Fruit fly (Drosophila melanogaster) whole organism, wandering third instar larva: Measurements from ENCODE around the gene CG6785.

Source experiments
- Abd-B ChIP-seq: fragments of >200 bp; optimal IDR thresholded peaks from 2 replicates; lab custom pipeline; 2017; ENCODE audit warnings: missing biosample characterization, missing genetic modification characterization
- CG32264 ChIP-seq: fragments of 200-800 bp; sonication (Bioruptor generic); optimal IDR thresholded peaks from 2 replicates; lab custom pipeline; 2016; ENCODE audit warnings: missing biosample characterization, missing genetic modification characterization
- CG9705 ChIP-seq: fragments of 200-800 bp; sonication (Bioruptor generic); optimal IDR thresholded peaks from 2 replicates; lab custom pipeline; 2018; ENCODE audit warnings: missing biosample characterization, mild to moderate bottlenecking, missing genetic modification characterization
- CrebA ChIP-seq: fragments of 200-800 bp; sonication (Bioruptor generic); optimal IDR thresholded peaks from 2 replicates; lab custom pipeline; 2016; ENCODE audit warnings: missing biosample characterization, mild to moderate bottlenecking, missing genetic modification characterization, borderline replicate concordance
- Dfd ChIP-seq: fragments of >200 bp; optimal IDR thresholded peaks from 2 replicates; lab custom pipeline; 2017; ENCODE audit warnings: missing biosample characterization, missing genetic modification characterization
- Dif ChIP-seq: fragments of 200-275, 200-300 bp; sonication (Bioruptor generic); optimal IDR thresholded peaks from 2 replicates; lab custom pipeline; 2018; ENCODE audit warnings: missing biosample characterization, missing genetic modification characterization; ENCODE audit not compliant: partially characterized antibody
- GATAd ChIP-seq: sonication (Bioruptor generic); optimal IDR thresholded peaks from 2 replicates; lab custom pipeline; 2016; ENCODE audit warnings: missing biosample characterization, missing genetic modification characterization
- HLH106 ChIP-seq: fragments of 200-800 bp; optimal IDR thresholded peaks from 3 replicates; lab custom pipeline; 2019; ENCODE audit warnings: missing biosample characterization, mild to moderate bottlenecking, missing genetic modification characterization, moderate library complexity
- Hnf4 ChIP-seq: fragments of 200-800 bp; sonication (Bioruptor generic); optimal IDR thresholded peaks from 2 replicates; lab custom pipeline; 2016; ENCODE audit warnings: missing biosample characterization, mild to moderate bottlenecking, missing genetic modification characterization
- Hr78 ChIP-seq: fragments of >200 bp; optimal IDR thresholded peaks from 2 replicates; lab custom pipeline; 2017; ENCODE audit warnings: missing biosample characterization, missing genetic modification characterization
- Hr83 ChIP-seq: fragments of 200-300 bp; sonication (Bioruptor generic); optimal IDR thresholded peaks from 2 replicates; lab custom pipeline; 2016; ENCODE audit warnings: missing biosample characterization, mild to moderate bottlenecking, missing genetic modification characterization, moderate library complexity; ENCODE audit not compliant: poor library complexity, severe bottlenecking
- Jra ChIP-seq: sonication (Bioruptor generic); optimal IDR thresholded peaks from 2 replicates; lab custom pipeline; 2016; ENCODE audit warnings: missing biosample characterization, missing genetic modification characterization
- Mio ChIP-seq: sonication (Bioruptor generic); optimal IDR thresholded peaks from 2 replicates; lab custom pipeline; 2016; ENCODE audit warnings: missing biosample characterization, missing genetic modification characterization
- Myc ChIP-seq: fragments of >200 bp; optimal IDR thresholded peaks from 2 replicates; lab custom pipeline; 2017
- N ChIP-seq: fragments of >200 bp; optimal IDR thresholded peaks from 2 replicates; lab custom pipeline; 2018; ENCODE audit warnings: missing biosample characterization, missing external identifiers, missing genetic modification characterization
- OdsH ChIP-seq: fragments of 200-800 bp; sonication (Bioruptor generic); optimal IDR thresholded peaks from 2 replicates; lab custom pipeline; 2016; ENCODE audit warnings: missing biosample characterization, mild to moderate bottlenecking, missing genetic modification characterization
- Rel ChIP-seq, 2 experiments: fragments of 200-800 bp; sonication (Bioruptor generic) in 1 of 2; optimal IDR thresholded peaks; 2 replicates in 1 of 2; 3 replicates in 1 of 2; lab custom pipeline; 2016 to 2019; ENCODE audit warnings: mild to moderate bottlenecking in 2 of 2, missing biosample characterization in 2 of 2, missing genetic modification characterization in 2 of 2, moderate library complexity in 1 of 2
- Sp1 ChIP-seq: fragments of 200-800 bp; sonication (Bioruptor generic); optimal IDR thresholded peaks from 3 replicates; lab custom pipeline; 2019; ENCODE audit warnings: missing biosample characterization, mild to moderate bottlenecking, missing genetic modification characterization, moderate library complexity
- Vsx2 ChIP-seq: fragments of 200-300, 225-300 bp; sonication (Bioruptor generic); optimal IDR thresholded peaks from 2 replicates; lab custom pipeline; 2018; ENCODE audit warnings: missing biosample characterization, missing genetic modification characterization; ENCODE audit not compliant: partially characterized antibody
- br ChIP-seq: fragments of 200-800 bp; sonication (Bioruptor generic); optimal IDR thresholded peaks from 2 replicates; lab custom pipeline; 2016; ENCODE audit warnings: missing biosample characterization, missing genetic modification characterization
- brk ChIP-seq: fragments of 200-800 bp; sonication (Bioruptor generic); optimal IDR thresholded peaks from 2 replicates; lab custom pipeline; 2016; ENCODE audit warnings: missing biosample characterization, mild to moderate bottlenecking, missing genetic modification characterization
- dl ChIP-seq, 2 experiments: fragments of 175-275, 200-275 bp in 1 of 2; fragments of 200-275 bp in 1 of 2; sonication (Bioruptor generic); optimal IDR thresholded peaks; lab custom pipeline; 2018; ENCODE audit warnings: mild to moderate bottlenecking in 2 of 2, missing biosample characterization in 2 of 2, missing genetic modification characterization in 2 of 2, moderate library complexity in 2 of 2; ENCODE audit not compliant: partially characterized antibody in 2 of 2, insufficient read depth in 1 of 2
- dmrt93B ChIP-seq: fragments of 200-800 bp; sonication (Bioruptor generic); optimal IDR thresholded peaks from 2 replicates; lab custom pipeline; 2018; ENCODE audit warnings: missing biosample characterization, mild to moderate bottlenecking, missing genetic modification characterization
- dsf ChIP-seq: sonication (Bioruptor generic); optimal IDR thresholded peaks from 2 replicates; lab custom pipeline; 2016; ENCODE audit warnings: missing biosample characterization, missing genetic modification characterization, borderline replicate concordance
- ey ChIP-seq: fragments of 200-800 bp; sonication (Bioruptor generic); optimal IDR thresholded peaks from 2 replicates; lab custom pipeline; 2016; ENCODE audit warnings: missing biosample characterization, missing genetic modification characterization
- foxo ChIP-seq, 2 experiments: fragments of 200-800 bp; sonication (Bioruptor generic); optimal IDR thresholded peaks; 2 replicates in 1 of 2; 3 replicates in 1 of 2; lab custom pipeline; 2016 to 2017; ENCODE audit warnings: missing biosample characterization in 2 of 2, missing genetic modification characterization in 2 of 2
- fru ChIP-seq: fragments of 200-800 bp; sonication (Bioruptor generic); optimal IDR thresholded peaks from 3 replicates; lab custom pipeline; 2016; ENCODE audit warnings: missing biosample characterization, mild to moderate bottlenecking, missing genetic modification characterization
- h ChIP-seq: fragments of 200-800 bp; sonication (Bioruptor generic); optimal IDR thresholded peaks from 3 replicates; lab custom pipeline; 2016; ENCODE audit warnings: missing biosample characterization, mild to moderate bottlenecking, missing genetic modification characterization
- jim ChIP-seq: fragments of 175-275, 200-325 bp; sonication (Bioruptor generic); optimal IDR thresholded peaks from 2 replicates; lab custom pipeline; 2016; ENCODE audit warnings: missing biosample characterization, mild to moderate bottlenecking, missing genetic modification characterization
- lola ChIP-seq: fragments of >200 bp; optimal IDR thresholded peaks from 2 replicates; lab custom pipeline; 2017; ENCODE audit warnings: missing biosample characterization, missing genetic modification characterization
- pan ChIP-seq: fragments of >200 bp; optimal IDR thresholded peaks from 2 replicates; lab custom pipeline; 2017
- psq ChIP-seq: fragments of 200-800 bp; sonication (Bioruptor generic); optimal IDR thresholded peaks from 3 replicates; lab custom pipeline; 2017; ENCODE audit warnings: missing biosample characterization, mild to moderate bottlenecking, missing genetic modification characterization, moderate library complexity
- rgr ChIP-seq: fragments of 200-800 bp; sonication (Bioruptor generic); optimal IDR thresholded peaks from 3 replicates; lab custom pipeline; 2016; ENCODE audit warnings: missing biosample characterization, mild to moderate bottlenecking, missing genetic modification characterization
- sage ChIP-seq: fragments of 200-800 bp; sonication (Bioruptor generic); optimal IDR thresholded peaks from 2 replicates; lab custom pipeline; 2016; ENCODE audit warnings: missing biosample characterization, mild to moderate bottlenecking, missing genetic modification characterization
- sv ChIP-seq: fragments of 200-800 bp; sonication (Bioruptor generic); optimal IDR thresholded peaks from 3 replicates; lab custom pipeline; 2016; ENCODE audit warnings: missing biosample characterization, missing genetic modification characterization
- tai ChIP-seq: sonication (Bioruptor generic); optimal IDR thresholded peaks from 2 replicates; lab custom pipeline; 2016; ENCODE audit warnings: missing biosample characterization, missing genetic modification characterization
- usp ChIP-seq: fragments of >200 bp; optimal IDR thresholded peaks from 2 replicates; lab custom pipeline; 2017; ENCODE audit warnings: missing biosample characterization, missing genetic modification characterization
- woc ChIP-seq: sonication (Bioruptor generic); optimal IDR thresholded peaks from 2 replicates; lab custom pipeline; 2016; ENCODE audit warnings: missing biosample characterization, mild to moderate bottlenecking, missing genetic modification characterization

Gene CG6785

DNA sequence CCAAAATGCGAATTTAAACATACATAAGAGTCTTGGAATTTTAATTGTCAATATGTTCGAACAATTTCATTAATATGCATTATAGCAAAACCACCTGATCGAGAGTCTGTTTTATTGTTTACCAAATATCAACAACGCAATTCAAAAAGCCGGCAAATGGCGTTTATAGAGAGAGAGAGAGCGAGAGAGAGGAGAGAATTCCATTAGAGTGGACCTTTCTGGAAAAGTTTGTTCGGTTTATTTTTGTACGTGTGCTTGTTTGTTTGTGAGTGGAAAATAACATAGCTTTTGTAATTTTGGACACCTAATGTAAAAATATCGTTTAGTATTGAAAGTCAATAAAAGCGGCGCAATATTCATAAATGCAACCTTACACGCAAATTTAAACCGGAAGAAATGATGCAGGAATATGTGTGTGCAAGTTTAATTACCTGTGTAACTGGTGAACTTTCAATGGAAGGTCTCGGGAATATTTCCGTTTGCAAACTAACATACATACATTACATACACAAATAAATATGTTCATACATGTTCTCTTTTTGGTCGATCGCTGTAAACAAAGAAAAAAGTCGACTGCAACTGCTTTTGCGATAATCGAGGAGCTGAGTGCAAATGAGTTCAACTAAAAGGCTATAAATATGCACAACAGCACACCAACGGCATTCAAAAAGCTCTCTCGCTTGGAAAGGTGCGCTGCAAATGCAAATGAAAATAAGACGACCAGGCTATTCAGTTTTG lies at the start of gene CG6785:
CG6785 (minus strand) TSS at position 588 of the 738 bp plus-strand sequence.
- TF ChIP-seq Vsx2 (GFP tag; lab: Kevin White, UChicago) (no peak), OdsH (GFP tag; lab: Kevin White, UChicago) (peak; percentile 90), br (peak; percentile 84), dl (GFP tag; optimal IDR thresholded peaks at IDR 0.05; lab: Kevin White, UChicago; ENCODE audit: insufficient read depth in 1 of 2, partially characterized antibody in 2 of 2) (peak in 1 of 2 experiments; percentile 9), brk (GFP tag; lab: Kevin White, UChicago) (peak; percentile 83), Hnf4 (GFP tag; lab: Kevin White, UChicago) (peak; percentile 85), N (no peak), dmrt93B (GFP tag; lab: Kevin White, UChicago) (peak; percentile 5), ey (GFP tag; lab: Kevin White, UChicago) (peak; percentile 76), fru (GFP tag; lab: Kevin White, UChicago) (peak; percentile 84), jim (GFP tag; lab: Kevin White, UChicago) (peak; percentile 71), lola (GFP tag; lab: Kevin White, UChicago) (no peak), woc (GFP tag; lab: Kevin White, UChicago) (peak; percentile 49), Jra (peak; percentile 74), Hr78 (GFP tag; lab: Kevin White, UChicago) (no peak), usp (GFP tag; lab: Kevin White, UChicago) (no peak), rgr (GFP tag; lab: Kevin White, UChicago) (peak; percentile 92), Dif (GFP tag; lab: Kevin White, UChicago) (peak; percentile 71), psq (peak; percentile 60), tai (GFP tag; lab: Kevin White, UChicago) (no peak), Mio (peak; percentile 33), CrebA (GFP tag; lab: Kevin White, UChicago) (no peak), sage (GFP tag; lab: Kevin White, UChicago) (peak; percentile 67), sv (peak; percentile 64), foxo (GFP tag; optimal IDR thresholded peaks at IDR 0.05; lab: Kevin White, UChicago) (peak; percentile 66 to 84), CG9705 (GFP tag; lab: Kevin White, UChicago) (peak; percentile 54), Dfd (no peak), CG32264 (GFP tag; lab: Kevin White, UChicago) (peak; percentile 72), Rel (GFP tag; optimal IDR thresholded peaks at IDR 0.05; lab: Kevin White, UChicago) (peak; percentile 33), Rel (tag; optimal IDR thresholded peaks at IDR 0.05; lab: Kevin White, UChicago) (peak; percentile 73), Hr83 (GFP tag; lab: Kevin White, UChicago) (peak; percentile 94), Myc (lab: Kevin White, UChicago) (no peak), pan (lab: Kevin White, UChicago) (no peak), HLH106 (tag; lab: Kevin White, UChicago) (peak; percentile 69), Sp1 (GFP tag; lab: Kevin White, UChicago) (peak; percentile 86), dsf (peak; percentile 2), Abd-B (GFP tag; lab: Kevin White, UChicago) (no peak), h (GFP tag; lab: Kevin White, UChicago) (peak; percentile 91)

DNA sequence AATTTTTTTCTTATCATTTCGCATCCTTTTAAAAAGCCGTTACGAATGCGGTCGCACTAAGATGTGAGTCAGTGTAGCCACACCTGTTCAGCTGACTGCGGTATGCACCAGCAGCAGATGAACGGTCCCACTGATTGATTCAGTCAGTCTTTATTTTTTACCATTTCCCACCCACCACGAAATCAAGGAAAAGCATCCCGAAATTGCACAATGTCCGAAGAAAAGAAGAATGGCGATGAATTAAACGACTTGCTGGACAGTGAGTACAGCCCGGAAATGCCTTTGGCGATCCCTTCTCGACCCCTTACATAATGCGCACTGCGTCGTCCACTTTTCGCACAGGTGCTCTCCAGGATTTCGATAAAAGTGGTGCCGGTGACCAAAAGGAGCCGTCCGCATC lies 48.7 kb upstream of the CG6785 start:
- peak; percentile 66 for TF ChIP-seq GATAd (GFP tag; lab: Kevin White, UChicago)
- peak; percentile 25 for TF ChIP-seq Dif (GFP tag; lab: Kevin White, UChicago)
- no peak for TF ChIP-seq Dfd
